Fruit fly (Drosophila melanogaster) whole organism: ENCODE data around the gene CecB.

ENCODE experiments used
- Dll ChIP-seq: fragments of >200 bp; optimal IDR thresholded peaks from 2 replicates; lab custom pipeline; 2017
- psq ChIP-seq: fragments of >200 bp; optimal IDR thresholded peaks from 2 replicates; lab custom pipeline; 2017
- usp ChIP-seq: fragments of >200 bp; optimal IDR thresholded peaks from 2 replicates; lab custom pipeline; 2017; ENCODE audit warnings: missing biosample characterization, missing genetic modification characterization, mixed read lengths

dm6 chr3R:30236994-30237393 is 23.4 kb upstream of the CecB start:
- TF ChIP-seq usp (GFP tag; lab: Kevin White, UChicago) = no peak
- TF ChIP-seq Dll (lab: Kevin White, UChicago) = no peak
- no peak for TF ChIP-seq psq
